Fruit fly (Drosophila melanogaster) whole organism, wandering third instar larva: ENCODE measurements around the gene Msh6.

Source experiments
- Abd-B ChIP-seq: fragments of >200 bp; optimal IDR thresholded peaks from 2 replicates; lab custom pipeline; 2017; ENCODE audit warnings: missing biosample characterization, missing genetic modification characterization
- CG32264 ChIP-seq: fragments of 200-800 bp; sonication (Bioruptor generic); optimal IDR thresholded peaks from 2 replicates; lab custom pipeline; 2016; ENCODE audit warnings: missing biosample characterization, missing genetic modification characterization
- CG9705 ChIP-seq: fragments of 200-800 bp; sonication (Bioruptor generic); optimal IDR thresholded peaks from 2 replicates; lab custom pipeline; 2018; ENCODE audit warnings: missing biosample characterization, mild to moderate bottlenecking, missing genetic modification characterization
- CrebA ChIP-seq: fragments of 200-800 bp; sonication (Bioruptor generic); optimal IDR thresholded peaks from 2 replicates; lab custom pipeline; 2016; ENCODE audit warnings: missing biosample characterization, mild to moderate bottlenecking, missing genetic modification characterization, borderline replicate concordance
- Dfd ChIP-seq: fragments of >200 bp; optimal IDR thresholded peaks from 2 replicates; lab custom pipeline; 2017; ENCODE audit warnings: missing biosample characterization, missing genetic modification characterization
- Dif ChIP-seq: fragments of 200-275, 200-300 bp; sonication (Bioruptor generic); optimal IDR thresholded peaks from 2 replicates; lab custom pipeline; 2018; ENCODE audit warnings: missing biosample characterization, missing genetic modification characterization; ENCODE audit not compliant: partially characterized antibody
- GATAd ChIP-seq: sonication (Bioruptor generic); optimal IDR thresholded peaks from 2 replicates; lab custom pipeline; 2016; ENCODE audit warnings: missing biosample characterization, missing genetic modification characterization
- HLH106 ChIP-seq: fragments of 200-800 bp; optimal IDR thresholded peaks from 3 replicates; lab custom pipeline; 2019; ENCODE audit warnings: missing biosample characterization, mild to moderate bottlenecking, missing genetic modification characterization, moderate library complexity
- Hnf4 ChIP-seq: fragments of 200-800 bp; sonication (Bioruptor generic); optimal IDR thresholded peaks from 2 replicates; lab custom pipeline; 2016; ENCODE audit warnings: missing biosample characterization, mild to moderate bottlenecking, missing genetic modification characterization
- Hr78 ChIP-seq: fragments of >200 bp; optimal IDR thresholded peaks from 2 replicates; lab custom pipeline; 2017; ENCODE audit warnings: missing biosample characterization, missing genetic modification characterization
- Hr83 ChIP-seq: fragments of 200-300 bp; sonication (Bioruptor generic); optimal IDR thresholded peaks from 2 replicates; lab custom pipeline; 2016; ENCODE audit warnings: missing biosample characterization, mild to moderate bottlenecking, missing genetic modification characterization, moderate library complexity; ENCODE audit not compliant: poor library complexity, severe bottlenecking
- Jra ChIP-seq: sonication (Bioruptor generic); optimal IDR thresholded peaks from 2 replicates; lab custom pipeline; 2016; ENCODE audit warnings: missing biosample characterization, missing genetic modification characterization
- Mio ChIP-seq: sonication (Bioruptor generic); optimal IDR thresholded peaks from 2 replicates; lab custom pipeline; 2016; ENCODE audit warnings: missing biosample characterization, missing genetic modification characterization
- Myc ChIP-seq: fragments of >200 bp; optimal IDR thresholded peaks from 2 replicates; lab custom pipeline; 2017
- N ChIP-seq: fragments of >200 bp; optimal IDR thresholded peaks from 2 replicates; lab custom pipeline; 2018; ENCODE audit warnings: missing biosample characterization, missing external identifiers, missing genetic modification characterization
- OdsH ChIP-seq: fragments of 200-800 bp; sonication (Bioruptor generic); optimal IDR thresholded peaks from 2 replicates; lab custom pipeline; 2016; ENCODE audit warnings: missing biosample characterization, mild to moderate bottlenecking, missing genetic modification characterization
- Rel ChIP-seq, 2 experiments: fragments of 200-800 bp; sonication (Bioruptor generic) in 1 of 2; optimal IDR thresholded peaks; 2 replicates in 1 of 2; 3 replicates in 1 of 2; lab custom pipeline; 2016 to 2019; ENCODE audit warnings: mild to moderate bottlenecking in 2 of 2, missing biosample characterization in 2 of 2, missing genetic modification characterization in 2 of 2, moderate library complexity in 1 of 2
- Sp1 ChIP-seq: fragments of 200-800 bp; sonication (Bioruptor generic); optimal IDR thresholded peaks from 3 replicates; lab custom pipeline; 2019; ENCODE audit warnings: missing biosample characterization, mild to moderate bottlenecking, missing genetic modification characterization, moderate library complexity
- Vsx2 ChIP-seq: fragments of 200-300, 225-300 bp; sonication (Bioruptor generic); optimal IDR thresholded peaks from 2 replicates; lab custom pipeline; 2018; ENCODE audit warnings: missing biosample characterization, missing genetic modification characterization; ENCODE audit not compliant: partially characterized antibody
- br ChIP-seq: fragments of 200-800 bp; sonication (Bioruptor generic); optimal IDR thresholded peaks from 2 replicates; lab custom pipeline; 2016; ENCODE audit warnings: missing biosample characterization, missing genetic modification characterization
- brk ChIP-seq: fragments of 200-800 bp; sonication (Bioruptor generic); optimal IDR thresholded peaks from 2 replicates; lab custom pipeline; 2016; ENCODE audit warnings: missing biosample characterization, mild to moderate bottlenecking, missing genetic modification characterization
- dl ChIP-seq, 2 experiments: fragments of 175-275, 200-275 bp in 1 of 2; fragments of 200-275 bp in 1 of 2; sonication (Bioruptor generic); optimal IDR thresholded peaks; lab custom pipeline; 2018; ENCODE audit warnings: mild to moderate bottlenecking in 2 of 2, missing biosample characterization in 2 of 2, missing genetic modification characterization in 2 of 2, moderate library complexity in 2 of 2; ENCODE audit not compliant: partially characterized antibody in 2 of 2, insufficient read depth in 1 of 2
- dmrt93B ChIP-seq: fragments of 200-800 bp; sonication (Bioruptor generic); optimal IDR thresholded peaks from 2 replicates; lab custom pipeline; 2018; ENCODE audit warnings: missing biosample characterization, mild to moderate bottlenecking, missing genetic modification characterization
- dsf ChIP-seq: sonication (Bioruptor generic); optimal IDR thresholded peaks from 2 replicates; lab custom pipeline; 2016; ENCODE audit warnings: missing biosample characterization, missing genetic modification characterization, borderline replicate concordance
- ey ChIP-seq: fragments of 200-800 bp; sonication (Bioruptor generic); optimal IDR thresholded peaks from 2 replicates; lab custom pipeline; 2016; ENCODE audit warnings: missing biosample characterization, missing genetic modification characterization
- foxo ChIP-seq, 2 experiments: fragments of 200-800 bp; sonication (Bioruptor generic); optimal IDR thresholded peaks; 2 replicates in 1 of 2; 3 replicates in 1 of 2; lab custom pipeline; 2016 to 2017; ENCODE audit warnings: missing biosample characterization in 2 of 2, missing genetic modification characterization in 2 of 2
- fru ChIP-seq: fragments of 200-800 bp; sonication (Bioruptor generic); optimal IDR thresholded peaks from 3 replicates; lab custom pipeline; 2016; ENCODE audit warnings: missing biosample characterization, mild to moderate bottlenecking, missing genetic modification characterization
- h ChIP-seq: fragments of 200-800 bp; sonication (Bioruptor generic); optimal IDR thresholded peaks from 3 replicates; lab custom pipeline; 2016; ENCODE audit warnings: missing biosample characterization, mild to moderate bottlenecking, missing genetic modification characterization
- jim ChIP-seq: fragments of 175-275, 200-325 bp; sonication (Bioruptor generic); optimal IDR thresholded peaks from 2 replicates; lab custom pipeline; 2016; ENCODE audit warnings: missing biosample characterization, mild to moderate bottlenecking, missing genetic modification characterization
- lola ChIP-seq: fragments of >200 bp; optimal IDR thresholded peaks from 2 replicates; lab custom pipeline; 2017; ENCODE audit warnings: missing biosample characterization, missing genetic modification characterization
- pan ChIP-seq: fragments of >200 bp; optimal IDR thresholded peaks from 2 replicates; lab custom pipeline; 2017
- psq ChIP-seq: fragments of 200-800 bp; sonication (Bioruptor generic); optimal IDR thresholded peaks from 3 replicates; lab custom pipeline; 2017; ENCODE audit warnings: missing biosample characterization, mild to moderate bottlenecking, missing genetic modification characterization, moderate library complexity
- rgr ChIP-seq: fragments of 200-800 bp; sonication (Bioruptor generic); optimal IDR thresholded peaks from 3 replicates; lab custom pipeline; 2016; ENCODE audit warnings: missing biosample characterization, mild to moderate bottlenecking, missing genetic modification characterization
- sage ChIP-seq: fragments of 200-800 bp; sonication (Bioruptor generic); optimal IDR thresholded peaks from 2 replicates; lab custom pipeline; 2016; ENCODE audit warnings: missing biosample characterization, mild to moderate bottlenecking, missing genetic modification characterization
- sv ChIP-seq: fragments of 200-800 bp; sonication (Bioruptor generic); optimal IDR thresholded peaks from 3 replicates; lab custom pipeline; 2016; ENCODE audit warnings: missing biosample characterization, missing genetic modification characterization
- tai ChIP-seq: sonication (Bioruptor generic); optimal IDR thresholded peaks from 2 replicates; lab custom pipeline; 2016; ENCODE audit warnings: missing biosample characterization, missing genetic modification characterization
- usp ChIP-seq: fragments of >200 bp; optimal IDR thresholded peaks from 2 replicates; lab custom pipeline; 2017; ENCODE audit warnings: missing biosample characterization, missing genetic modification characterization
- woc ChIP-seq: sonication (Bioruptor generic); optimal IDR thresholded peaks from 2 replicates; lab custom pipeline; 2016; ENCODE audit warnings: missing biosample characterization, mild to moderate bottlenecking, missing genetic modification characterization

Msh6 gene

dm6 chr3L:15174823-15175222, 16.5 kb upstream of the Msh6 start:
- TF ChIP-seq brk (no peak), Sp1 (GFP tag; lab: Kevin White, UChicago) (peak; percentile 23), tai (GFP tag; lab: Kevin White, UChicago) (no peak), Dif (GFP tag; lab: Kevin White, UChicago) (no peak), Hnf4 (no peak), fru (GFP tag; lab: Kevin White, UChicago) (no peak), GATAd (no peak), dmrt93B (GFP tag; lab: Kevin White, UChicago) (no peak), HLH106 (tag; lab: Kevin White, UChicago) (peak; percentile 23), rgr (no peak), Vsx2 (GFP tag; lab: Kevin White, UChicago) (no peak), CG9705 (GFP tag; lab: Kevin White, UChicago) (no peak), Rel (GFP tag; optimal IDR thresholded peaks at IDR 0.05; lab: Kevin White, UChicago) (no peak), Rel (tag; optimal IDR thresholded peaks at IDR 0.05; lab: Kevin White, UChicago) (no peak), Hr83 (GFP tag; lab: Kevin White, UChicago) (no peak)

dm6 chr3L:15174086-15174485, 15.7 kb upstream of the Msh6 start:
- TF ChIP-seq sv, result no peak
- TF ChIP-seq br, result no peak
- TF ChIP-seq Hnf4, result peak; percentile 23
- TF ChIP-seq Rel (GFP tag; optimal IDR thresholded peaks at IDR 0.05; lab: Kevin White, UChicago), result no peak
- TF ChIP-seq Rel (tag; optimal IDR thresholded peaks at IDR 0.05; lab: Kevin White, UChicago), result no peak
- no peak for TF ChIP-seq Abd-B (GFP tag; lab: Kevin White, UChicago)
- peak; percentile 55 for TF ChIP-seq OdsH (GFP tag; lab: Kevin White, UChicago)
- peak; percentile 75 for TF ChIP-seq Sp1 (GFP tag; lab: Kevin White, UChicago)
- no peak for TF ChIP-seq lola (GFP tag; lab: Kevin White, UChicago)
- TF ChIP-seq brk, result peak; percentile 6
- peak; percentile 21 for TF ChIP-seq dmrt93B (GFP tag; lab: Kevin White, UChicago)
- no peak for TF ChIP-seq pan (lab: Kevin White, UChicago)
- TF ChIP-seq dl (GFP tag; optimal IDR thresholded peaks at IDR 0.05; lab: Kevin White, UChicago; ENCODE audit: insufficient read depth in 1 of 2, partially characterized antibody in 2 of 2), result no peak
- no peak for TF ChIP-seq Mio (GFP tag; lab: Kevin White, UChicago)
- no peak for TF ChIP-seq Dfd (GFP tag; lab: Kevin White, UChicago)
- peak; percentile 47 for TF ChIP-seq fru (GFP tag; lab: Kevin White, UChicago)
- TF ChIP-seq CG9705 (GFP tag; lab: Kevin White, UChicago), result no peak
- TF ChIP-seq Dif (GFP tag; lab: Kevin White, UChicago), result no peak
- TF ChIP-seq Hr78 (GFP tag; lab: Kevin White, UChicago), result no peak
- TF ChIP-seq dsf (GFP tag; lab: Kevin White, UChicago), result no peak
- TF ChIP-seq ey (GFP tag; lab: Kevin White, UChicago), result no peak
- peak; percentile 45 for TF ChIP-seq rgr
- TF ChIP-seq woc, result no peak
- no peak for TF ChIP-seq GATAd
- TF ChIP-seq CrebA (GFP tag; lab: Kevin White, UChicago), result no peak
- TF ChIP-seq tai (GFP tag; lab: Kevin White, UChicago), result no peak
- TF ChIP-seq jim, result no peak
- no peak for TF ChIP-seq Jra (GFP tag; lab: Kevin White, UChicago)
- TF ChIP-seq N, result no peak
- peak; percentile 44 for TF ChIP-seq psq (GFP tag; lab: Kevin White, UChicago)
- peak; percentile 18 for TF ChIP-seq h (GFP tag; lab: Kevin White, UChicago)
- TF ChIP-seq usp (GFP tag; lab: Kevin White, UChicago), result no peak
- TF ChIP-seq Myc (lab: Kevin White, UChicago), result no peak
- peak in 1 of 2 experiments; percentile 62 for TF ChIP-seq foxo (GFP tag; optimal IDR thresholded peaks at IDR 0.05; lab: Kevin White, UChicago)
- TF ChIP-seq CG32264 (GFP tag; lab: Kevin White, UChicago), result no peak
- TF ChIP-seq Vsx2 (GFP tag; lab: Kevin White, UChicago), result no peak
- TF ChIP-seq sage (GFP tag; lab: Kevin White, UChicago), result no peak
- no peak for TF ChIP-seq Hr83 (GFP tag; lab: Kevin White, UChicago)
- TF ChIP-seq HLH106 (tag; lab: Kevin White, UChicago), result peak; percentile 65
